Fruit fly (Drosophila melanogaster) whole organism, wandering third instar larva: Measurements from ENCODE around the gene CG7800.

ENCODE experiments used
- Abd-B ChIP-seq: fragments of >200 bp; optimal IDR thresholded peaks from 2 replicates; lab custom pipeline; 2017; ENCODE audit warnings: missing biosample characterization, missing genetic modification characterization
- CG32264 ChIP-seq: fragments of 200-800 bp; sonication (Bioruptor generic); optimal IDR thresholded peaks from 2 replicates; lab custom pipeline; 2016; ENCODE audit warnings: missing biosample characterization, missing genetic modification characterization
- CG9705 ChIP-seq: fragments of 200-800 bp; sonication (Bioruptor generic); optimal IDR thresholded peaks from 2 replicates; lab custom pipeline; 2018; ENCODE audit warnings: missing biosample characterization, mild to moderate bottlenecking, missing genetic modification characterization
- Dfd ChIP-seq: fragments of >200 bp; optimal IDR thresholded peaks from 2 replicates; lab custom pipeline; 2017; ENCODE audit warnings: missing biosample characterization, missing genetic modification characterization
- Dif ChIP-seq: fragments of 200-275, 200-300 bp; sonication (Bioruptor generic); optimal IDR thresholded peaks from 2 replicates; lab custom pipeline; 2018; ENCODE audit warnings: missing biosample characterization, missing genetic modification characterization; ENCODE audit not compliant: partially characterized antibody
- GATAd ChIP-seq: sonication (Bioruptor generic); optimal IDR thresholded peaks from 2 replicates; lab custom pipeline; 2016; ENCODE audit warnings: missing biosample characterization, missing genetic modification characterization
- HLH106 ChIP-seq: fragments of 200-800 bp; optimal IDR thresholded peaks from 3 replicates; lab custom pipeline; 2019; ENCODE audit warnings: missing biosample characterization, mild to moderate bottlenecking, missing genetic modification characterization, moderate library complexity
- Hnf4 ChIP-seq: fragments of 200-800 bp; sonication (Bioruptor generic); optimal IDR thresholded peaks from 2 replicates; lab custom pipeline; 2016; ENCODE audit warnings: missing biosample characterization, mild to moderate bottlenecking, missing genetic modification characterization
- Hr78 ChIP-seq: fragments of >200 bp; optimal IDR thresholded peaks from 2 replicates; lab custom pipeline; 2017; ENCODE audit warnings: missing biosample characterization, missing genetic modification characterization
- Jra ChIP-seq: sonication (Bioruptor generic); optimal IDR thresholded peaks from 2 replicates; lab custom pipeline; 2016; ENCODE audit warnings: missing biosample characterization, missing genetic modification characterization
- Mio ChIP-seq: sonication (Bioruptor generic); optimal IDR thresholded peaks from 2 replicates; lab custom pipeline; 2016; ENCODE audit warnings: missing biosample characterization, missing genetic modification characterization
- N ChIP-seq: fragments of >200 bp; optimal IDR thresholded peaks from 2 replicates; lab custom pipeline; 2018; ENCODE audit warnings: missing biosample characterization, missing external identifiers, missing genetic modification characterization
- OdsH ChIP-seq: fragments of 200-800 bp; sonication (Bioruptor generic); optimal IDR thresholded peaks from 2 replicates; lab custom pipeline; 2016; ENCODE audit warnings: missing biosample characterization, mild to moderate bottlenecking, missing genetic modification characterization
- Vsx2 ChIP-seq: fragments of 200-300, 225-300 bp; sonication (Bioruptor generic); optimal IDR thresholded peaks from 2 replicates; lab custom pipeline; 2018; ENCODE audit warnings: missing biosample characterization, missing genetic modification characterization; ENCODE audit not compliant: partially characterized antibody
- br ChIP-seq: fragments of 200-800 bp; sonication (Bioruptor generic); optimal IDR thresholded peaks from 2 replicates; lab custom pipeline; 2016; ENCODE audit warnings: missing biosample characterization, missing genetic modification characterization
- dl ChIP-seq, 2 experiments: fragments of 175-275, 200-275 bp in 1 of 2; fragments of 200-275 bp in 1 of 2; sonication (Bioruptor generic); optimal IDR thresholded peaks; lab custom pipeline; 2018; ENCODE audit warnings: mild to moderate bottlenecking in 2 of 2, missing biosample characterization in 2 of 2, missing genetic modification characterization in 2 of 2, moderate library complexity in 2 of 2; ENCODE audit not compliant: partially characterized antibody in 2 of 2, insufficient read depth in 1 of 2
- dsf ChIP-seq: sonication (Bioruptor generic); optimal IDR thresholded peaks from 2 replicates; lab custom pipeline; 2016; ENCODE audit warnings: missing biosample characterization, missing genetic modification characterization, borderline replicate concordance
- foxo ChIP-seq, 2 experiments: fragments of 200-800 bp; sonication (Bioruptor generic); optimal IDR thresholded peaks; 2 replicates in 1 of 2; 3 replicates in 1 of 2; lab custom pipeline; 2016 to 2017; ENCODE audit warnings: missing biosample characterization in 2 of 2, missing genetic modification characterization in 2 of 2
- fru ChIP-seq: fragments of 200-800 bp; sonication (Bioruptor generic); optimal IDR thresholded peaks from 3 replicates; lab custom pipeline; 2016; ENCODE audit warnings: missing biosample characterization, mild to moderate bottlenecking, missing genetic modification characterization
- h ChIP-seq: fragments of 200-800 bp; sonication (Bioruptor generic); optimal IDR thresholded peaks from 3 replicates; lab custom pipeline; 2016; ENCODE audit warnings: missing biosample characterization, mild to moderate bottlenecking, missing genetic modification characterization
- jim ChIP-seq: fragments of 175-275, 200-325 bp; sonication (Bioruptor generic); optimal IDR thresholded peaks from 2 replicates; lab custom pipeline; 2016; ENCODE audit warnings: missing biosample characterization, mild to moderate bottlenecking, missing genetic modification characterization
- lola ChIP-seq: fragments of >200 bp; optimal IDR thresholded peaks from 2 replicates; lab custom pipeline; 2017; ENCODE audit warnings: missing biosample characterization, missing genetic modification characterization
- pan ChIP-seq: fragments of >200 bp; optimal IDR thresholded peaks from 2 replicates; lab custom pipeline; 2017
- psq ChIP-seq: fragments of 200-800 bp; sonication (Bioruptor generic); optimal IDR thresholded peaks from 3 replicates; lab custom pipeline; 2017; ENCODE audit warnings: missing biosample characterization, mild to moderate bottlenecking, missing genetic modification characterization, moderate library complexity
- rgr ChIP-seq: fragments of 200-800 bp; sonication (Bioruptor generic); optimal IDR thresholded peaks from 3 replicates; lab custom pipeline; 2016; ENCODE audit warnings: missing biosample characterization, mild to moderate bottlenecking, missing genetic modification characterization
- sage ChIP-seq: fragments of 200-800 bp; sonication (Bioruptor generic); optimal IDR thresholded peaks from 2 replicates; lab custom pipeline; 2016; ENCODE audit warnings: missing biosample characterization, mild to moderate bottlenecking, missing genetic modification characterization
- usp ChIP-seq: fragments of >200 bp; optimal IDR thresholded peaks from 2 replicates; lab custom pipeline; 2017; ENCODE audit warnings: missing biosample characterization, missing genetic modification characterization
- woc ChIP-seq: sonication (Bioruptor generic); optimal IDR thresholded peaks from 2 replicates; lab custom pipeline; 2016; ENCODE audit warnings: missing biosample characterization, mild to moderate bottlenecking, missing genetic modification characterization

CG7800 gene

dm6 chr3R:8197137-8197536 is 20.6 kb upstream of the CG7800 start (continued):
- peak; percentile 0 for TF ChIP-seq woc (GFP tag; lab: Kevin White, UChicago)
- no peak for TF ChIP-seq Abd-B
- TF ChIP-seq foxo (GFP tag; optimal IDR thresholded peaks at IDR 0.05; lab: Kevin White, UChicago), result peak in 1 of 2 experiments; percentile 56
- no peak for TF ChIP-seq jim (GFP tag; lab: Kevin White, UChicago)
- no peak for TF ChIP-seq lola (GFP tag; lab: Kevin White, UChicago)
- no peak for TF ChIP-seq Vsx2 (GFP tag; lab: Kevin White, UChicago)
- no peak for TF ChIP-seq CG32264

- TF ChIP-seq HLH106 (tag; lab: Kevin White, UChicago) (no peak), CG32264 (no peak), CG9705 (GFP tag; lab: Kevin White, UChicago) (no peak)
These were observed 19.4 kb upstream of the CG7800 start for dm6 chr3R:8198320-8198719.

- TF ChIP-seq br (GFP tag; lab: Kevin White, UChicago), result no peak
These were observed 14.4 kb upstream of the CG7800 start for dm6 chr3R:8203367-8203766.

- TF ChIP-seq dl (GFP tag; optimal IDR thresholded peaks at IDR 0.05; lab: Kevin White, UChicago; ENCODE audit: insufficient read depth in 1 of 2, partially characterized antibody in 2 of 2) (no peak), woc (GFP tag; lab: Kevin White, UChicago) (no peak), GATAd (no peak), OdsH (GFP tag; lab: Kevin White, UChicago) (no peak), pan (lab: Kevin White, UChicago) (no peak), Jra (GFP tag; lab: Kevin White, UChicago) (no peak), psq (GFP tag; lab: Kevin White, UChicago) (no peak), Dif (GFP tag; lab: Kevin White, UChicago) (no peak), sage (GFP tag; lab: Kevin White, UChicago) (no peak), h (GFP tag; lab: Kevin White, UChicago) (no peak), rgr (no peak), Hnf4 (no peak), Mio (no peak), dsf (GFP tag; lab: Kevin White, UChicago) (no peak), usp (GFP tag; lab: Kevin White, UChicago) (no peak), foxo (GFP tag; optimal IDR thresholded peaks at IDR 0.05; lab: Kevin White, UChicago) (no peak), Hr78 (GFP tag; lab: Kevin White, UChicago) (no peak)
These were observed 13.0 kb upstream of the CG7800 start, which contains the start of gene CheA84a for dm6 chr3R:8204730-8205129. TSS of gene CheA84a (minus strand) at chr3R:8204830.

dm6 chr3R:8205292-8205893 is 12.4 kb upstream of the CG7800 start:
- no peak for TF ChIP-seq psq (GFP tag; lab: Kevin White, UChicago)
- no peak for TF ChIP-seq h (GFP tag; lab: Kevin White, UChicago)
- TF ChIP-seq pan (lab: Kevin White, UChicago), result no peak
- TF ChIP-seq GATAd, result no peak
- TF ChIP-seq Hnf4, result no peak
- no peak for TF ChIP-seq CG9705 (GFP tag; lab: Kevin White, UChicago)
- TF ChIP-seq N (GFP tag; lab: Kevin White, UChicago), result no peak
- TF ChIP-seq sage (GFP tag; lab: Kevin White, UChicago), result no peak

- TF ChIP-seq dsf (GFP tag; lab: Kevin White, UChicago) (no peak), usp (GFP tag; lab: Kevin White, UChicago) (no peak), fru (no peak), Dfd (GFP tag; lab: Kevin White, UChicago) (no peak), HLH106 (tag; lab: Kevin White, UChicago) (no peak), GATAd (no peak), OdsH (GFP tag; lab: Kevin White, UChicago) (no peak)
These were observed 11.7 kb upstream of the CG7800 start for dm6 chr3R:8206019-8206418.
